Worm (Caenorhabditis elegans) whole organism, mixed stage, embryonic: ENCODE results near the gene str-86.

Experiments
- elt-1 ChIP-seq: sonication (generic microtip); optimal IDR thresholded peaks from 2 replicates; lab custom pipeline; 2017; ENCODE audit warnings: missing genetic modification characterization, mild to moderate bottlenecking, missing compliant biosample characterization, antibody characterized with exemption, moderate library complexity, borderline replicate concordance; ENCODE audit not compliant: insufficient read depth
- nhr-12 ChIP-seq: fragments of 150-350 bp; optimal IDR thresholded peaks from 2 replicates; lab custom pipeline; 2014; ENCODE audit warnings: missing biosample characterization, missing genetic modification characterization
- nhr-237 ChIP-seq: fragments of 150-350 bp; optimal IDR thresholded peaks from 2 replicates; lab custom pipeline; 2014; ENCODE audit warnings: missing biosample characterization, missing genetic modification characterization
- nhr-28 ChIP-seq: fragments of 150-350 bp; optimal IDR thresholded peaks from 2 replicates; lab custom pipeline; 2014; ENCODE audit warnings: missing biosample characterization, missing genetic modification characterization
- nhr-76 ChIP-seq: sonication (generic microtip); optimal IDR thresholded peaks from 2 replicates; lab custom pipeline; 2017; ENCODE audit warnings: missing biosample characterization, missing genetic modification characterization
- pha-4 ChIP-seq: fragments of 150-350 bp; optimal IDR thresholded peaks from 2 replicates; lab custom pipeline; 2018; ENCODE audit warnings: missing biosample characterization, missing genetic modification reagents, missing genetic modification characterization
- snpc-4 ChIP-seq: fragments of 150-350 bp; optimal IDR thresholded peaks from 2 replicates; lab custom pipeline; 2014; ENCODE audit warnings: missing biosample characterization, missing genetic modification characterization
- unc-39 ChIP-seq: fragments of 150-350 bp; optimal IDR thresholded peaks from 2 replicates; lab custom pipeline; 2014; ENCODE audit warnings: missing biosample characterization, missing genetic modification characterization
- ztf-11 ChIP-seq: fragments of 150-350 bp; optimal IDR thresholded peaks from 2 replicates; lab custom pipeline; 2014; ENCODE audit warnings: missing biosample characterization, missing genetic modification characterization

- TF ChIP-seq nhr-237 (tag; lab: Kevin White, UChicago) (no peak), pha-4 (tag; lab: Kevin White, UChicago) (no peak), ztf-11 (tag; lab: Kevin White, UChicago) (no peak), nhr-12 (no peak), snpc-4 (no peak), elt-1 (tag; lab: Kevin White, UChicago) (no peak), unc-39 (tag; lab: Kevin White, UChicago) (no peak), nhr-28 (tag; lab: Kevin White, UChicago) (no peak), nhr-76 (tag; lab: Kevin White, UChicago) (no peak)
Measured at ce11 chrV:9030248-9030647, 46.7 kb upstream of the str-86 start, which contains the start of gene C25E10.5.
